Worm (Caenorhabditis elegans) whole organism, L2 larva: Measurements from ENCODE around the gene C47D2.1.

ENCODE experiments used
- C34F6.9 ChIP-seq: fragments of 150-350 bp; optimal IDR thresholded peaks from 2 replicates; lab custom pipeline; 2014; ENCODE audit warnings: missing biosample characterization, missing genetic modification characterization
- F13H6.1 ChIP-seq: sonication (generic microtip); optimal IDR thresholded peaks from 2 replicates; lab custom pipeline; 2016; ENCODE audit warnings: missing genetic modification characterization, missing compliant biosample characterization
- R02D3.7 ChIP-seq: fragments of 150-350 bp; optimal IDR thresholded peaks from 2 replicates; lab custom pipeline; 2014; ENCODE audit warnings: missing biosample characterization, missing genetic modification characterization
- Y55F3AM.14 ChIP-seq: fragments of 200-800 bp; sonication (Bioruptor generic); optimal IDR thresholded peaks from 2 replicates; lab custom pipeline; 2018; ENCODE audit warnings: mild to moderate bottlenecking, missing genetic modification characterization, missing compliant biosample characterization
- ZK546.5 ChIP-seq: sonication (generic microtip); optimal IDR thresholded peaks from 2 replicates; lab custom pipeline; 2017; ENCODE audit warnings: missing biosample characterization, missing genetic modification characterization
- alr-1 ChIP-seq: fragments of 150-350 bp; optimal IDR thresholded peaks from 2 replicates; lab custom pipeline; 2014; ENCODE audit warnings: missing biosample characterization, missing genetic modification characterization
- aly-2 ChIP-seq: fragments of 150-350 bp; optimal IDR thresholded peaks from 2 replicates; lab custom pipeline; 2014; ENCODE audit warnings: missing biosample characterization, missing genetic modification characterization
- ama-1 ChIP-seq: fragments of 150-350 bp; optimal IDR thresholded peaks from 2 replicates; lab custom pipeline; 2018; ENCODE audit warnings: inconsistent platforms
- blmp-1 ChIP-seq: sonication (generic microtip); optimal IDR thresholded peaks from 2 replicates; lab custom pipeline; 2017; ENCODE audit warnings: missing genetic modification characterization, mild to moderate bottlenecking, missing compliant biosample characterization, antibody characterized with exemption, moderate library complexity; ENCODE audit not compliant: insufficient read depth
- ceh-16 ChIP-seq: fragments of 150-350 bp; optimal IDR thresholded peaks from 2 replicates; lab custom pipeline; 2014; ENCODE audit warnings: missing biosample characterization, missing genetic modification characterization
- ceh-82 ChIP-seq: fragments of 150-350 bp; optimal IDR thresholded peaks from 2 replicates; lab custom pipeline; 2014; ENCODE audit warnings: missing biosample characterization, missing genetic modification characterization
- crh-2 ChIP-seq: sonication (generic microtip); optimal IDR thresholded peaks from 2 replicates; lab custom pipeline; 2017; ENCODE audit warnings: missing biosample characterization, missing genetic modification characterization
- dmd-4 ChIP-seq: sonication (generic microtip); optimal IDR thresholded peaks from 2 replicates; lab custom pipeline; 2017; ENCODE audit warnings: missing biosample characterization, missing genetic modification characterization
- egl-27 ChIP-seq: sonication (generic microtip); optimal IDR thresholded peaks from 3 replicates; lab custom pipeline; 2017; ENCODE audit warnings: missing biosample characterization, missing genetic modification reagents, missing genetic modification characterization
- elt-1 ChIP-seq: fragments of 150-350 bp; optimal IDR thresholded peaks from 2 replicates; lab custom pipeline; 2014; ENCODE audit warnings: missing biosample characterization, missing genetic modification characterization
- elt-3 ChIP-seq: sonication (generic microtip); optimal IDR thresholded peaks from 2 replicates; lab custom pipeline; 2017; ENCODE audit warnings: missing biosample characterization, missing genetic modification characterization
- fos-1 ChIP-seq: fragments of 150-350 bp; optimal IDR thresholded peaks from 2 replicates; lab custom pipeline; 2014; ENCODE audit warnings: missing biosample characterization, missing genetic modification characterization
- gmeb-1 ChIP-seq: fragments of 150-350 bp; optimal IDR thresholded peaks from 2 replicates; lab custom pipeline; 2014; ENCODE audit warnings: missing biosample characterization, missing genetic modification characterization
- lin-11 ChIP-seq: fragments of 150-350 bp; sonication (generic microtip); optimal IDR thresholded peaks from 2 replicates; lab custom pipeline; 2014; ENCODE audit warnings: missing biosample characterization, missing genetic modification characterization, inconsistent platforms, mixed read lengths
- lin-13 ChIP-seq: fragments of 150-350 bp; optimal IDR thresholded peaks from 2 replicates; lab custom pipeline; 2014; ENCODE audit warnings: missing biosample characterization, missing genetic modification reagents, missing genetic modification characterization
- lin-39 ChIP-seq: fragments of 150-350 bp; optimal IDR thresholded peaks from 2 replicates; lab custom pipeline; 2014; ENCODE audit warnings: missing biosample characterization, missing genetic modification reagents, missing genetic modification characterization
- lsy-2 ChIP-seq, 2 experiments: fragments of 150-350 bp in 1 of 2; sonication (generic microtip) in 1 of 2; optimal IDR thresholded peaks; 2 replicates each; lab custom pipeline; 2014 to 2017; ENCODE audit warnings: missing biosample characterization in 2 of 2, missing genetic modification characterization in 2 of 2
- mab-5 ChIP-seq: fragments of 150-350 bp; optimal IDR thresholded peaks from 2 replicates; lab custom pipeline; 2014; ENCODE audit warnings: missing biosample characterization, missing genetic modification characterization
- mbf-1 ChIP-seq: sonication (generic microtip); optimal IDR thresholded peaks from 2 replicates; lab custom pipeline; 2017; ENCODE audit warnings: missing biosample characterization, missing genetic modification characterization
- mdl-1 ChIP-seq, 2 experiments: fragments of 150-350 bp in 1 of 2; sonication (generic microtip) in 1 of 2; optimal IDR thresholded peaks; 2 replicates each; lab custom pipeline; 2017; ENCODE audit warnings: missing biosample characterization in 2 of 2, missing genetic modification characterization in 2 of 2
- nhr-10 ChIP-seq: sonication (generic microtip); optimal IDR thresholded peaks from 2 replicates; lab custom pipeline; 2017; ENCODE audit warnings: missing biosample characterization, missing genetic modification characterization
- nhr-11 ChIP-seq: fragments of 150-350 bp; optimal IDR thresholded peaks from 2 replicates; lab custom pipeline; 2014; ENCODE audit warnings: missing biosample characterization, missing genetic modification characterization
- nhr-12 ChIP-seq: fragments of 150-350 bp; optimal IDR thresholded peaks from 2 replicates; lab custom pipeline; 2014; ENCODE audit warnings: missing biosample characterization, missing genetic modification characterization
- nhr-129 ChIP-seq: fragments of 150-350 bp; optimal IDR thresholded peaks from 2 replicates; lab custom pipeline; 2014; ENCODE audit warnings: missing biosample characterization, missing genetic modification characterization
- nhr-21 ChIP-seq: fragments of 150-350 bp; optimal IDR thresholded peaks from 2 replicates; lab custom pipeline; 2014; ENCODE audit warnings: missing biosample characterization, missing genetic modification characterization
- nhr-23 ChIP-seq: fragments of 150-350 bp; optimal IDR thresholded peaks from 2 replicates; lab custom pipeline; 2014; ENCODE audit warnings: missing biosample characterization, missing genetic modification reagents, missing genetic modification characterization
- nhr-237 ChIP-seq: fragments of 150-350 bp; optimal IDR thresholded peaks from 2 replicates; lab custom pipeline; 2014; ENCODE audit warnings: missing biosample characterization, missing genetic modification characterization
- nhr-25 ChIP-seq: fragments of 150-350 bp; sonication (generic microtip); optimal IDR thresholded peaks from 3 replicates; lab custom pipeline; 2014; ENCODE audit warnings: missing biosample characterization, missing genetic modification characterization
- nhr-6 ChIP-seq: fragments of 150-350 bp; optimal IDR thresholded peaks from 2 replicates; lab custom pipeline; 2014; ENCODE audit warnings: missing biosample characterization, missing genetic modification characterization
- nhr-77 ChIP-seq: fragments of 150-350 bp; optimal IDR thresholded peaks from 2 replicates; lab custom pipeline; 2014; ENCODE audit warnings: missing biosample characterization, missing genetic modification characterization
- peb-1 ChIP-seq: fragments of 150-350 bp; optimal IDR thresholded peaks from 2 replicates; lab custom pipeline; 2014; ENCODE audit warnings: missing biosample characterization, missing genetic modification characterization
- sem-4 ChIP-seq: fragments of 150-350 bp; optimal IDR thresholded peaks from 2 replicates; lab custom pipeline; 2014; ENCODE audit warnings: missing biosample characterization, missing genetic modification reagents, missing genetic modification characterization
- skn-1 ChIP-seq: sonication (generic microtip); optimal IDR thresholded peaks from 2 replicates; lab custom pipeline; 2017; ENCODE audit warnings: missing biosample characterization, missing genetic modification characterization
- sma-3 ChIP-seq: sonication (generic microtip); optimal IDR thresholded peaks from 2 replicates; lab custom pipeline; 2016; ENCODE audit warnings: missing genetic modification reagents, missing genetic modification characterization, missing compliant biosample characterization
- sma-9 ChIP-seq, 2 experiments: fragments of 150-350 bp in 1 of 2; sonication (generic microtip) in 1 of 2; optimal IDR thresholded peaks; 2 replicates each; lab custom pipeline; 2014 to 2016; ENCODE audit warnings: missing genetic modification characterization in 2 of 2, mild to moderate bottlenecking in 1 of 2, missing biosample characterization in 1 of 2, missing compliant biosample characterization in 1 of 2, missing genetic modification reagents in 1 of 2, moderate library complexity in 1 of 2
- snpc-4 ChIP-seq: fragments of 150-350 bp; optimal IDR thresholded peaks from 2 replicates; lab custom pipeline; 2014; ENCODE audit warnings: missing biosample characterization, missing genetic modification characterization
- unc-39 ChIP-seq: fragments of 150-350 bp; optimal IDR thresholded peaks from 2 replicates; lab custom pipeline; 2014; ENCODE audit warnings: missing biosample characterization, missing genetic modification characterization
- unc-55 ChIP-seq: fragments of 150-350 bp; sonication (generic microtip); optimal IDR thresholded peaks from 3 replicates; lab custom pipeline; 2014; ENCODE audit warnings: missing biosample characterization, missing genetic modification reagents, missing genetic modification characterization
- unc-62 ChIP-seq: fragments of 150-350 bp; optimal IDR thresholded peaks from 2 replicates; lab custom pipeline; 2014; ENCODE audit warnings: missing biosample characterization, missing genetic modification reagents, missing genetic modification characterization
- zag-1 ChIP-seq: fragments of 150-350 bp; optimal IDR thresholded peaks from 2 replicates; lab custom pipeline; 2014; ENCODE audit warnings: missing biosample characterization, missing genetic modification characterization
- ztf-1 ChIP-seq: fragments of 200-800 bp; sonication (Bioruptor generic); conservative IDR thresholded peaks from 2 replicates; pipeline ENCODE4 v1.3.6; 2022; ENCODE audit warnings: missing genetic modification characterization, missing compliant biosample characterization
- ztf-11 ChIP-seq: sonication (generic microtip); optimal IDR thresholded peaks from 2 replicates; lab custom pipeline; 2017; ENCODE audit warnings: missing biosample characterization, missing genetic modification characterization
- ztf-4 ChIP-seq: fragments of 150-350 bp; optimal IDR thresholded peaks from 2 replicates; lab custom pipeline; 2014; ENCODE audit warnings: missing biosample characterization, missing genetic modification characterization

C47D2.1 gene

DNA sequence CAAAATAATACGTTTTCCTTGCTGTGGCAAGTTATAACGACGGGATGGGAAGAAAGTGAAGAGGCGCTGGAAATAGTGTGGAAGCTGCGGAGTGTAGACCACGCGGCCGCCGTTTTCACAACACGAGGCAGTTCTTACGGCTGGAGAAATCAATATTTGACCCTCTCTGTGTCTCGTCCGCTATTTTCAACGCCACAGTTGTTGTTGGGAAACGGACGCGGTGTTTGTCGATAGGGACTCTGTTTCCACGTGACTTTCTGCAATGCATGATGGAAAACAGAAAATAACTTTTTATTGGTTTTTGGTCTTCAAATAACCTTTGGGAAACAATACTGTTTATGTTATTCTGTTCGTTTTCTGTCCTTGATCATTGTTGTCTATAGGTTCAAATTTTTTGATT is 17.0 kb downstream of the C47D2.1 start, which contains the start of gene K02A6.3 (continued):
- TF ChIP-seq aly-2 (tag; lab: Kevin White, UChicago) (no peak), sma-9 (GFP tag; optimal IDR thresholded peaks at IDR 0.05; lab: Kevin White, UChicago) (peak; percentile 97), sma-9 (tag; optimal IDR thresholded peaks at IDR 0.05; lab: Kevin White, UChicago) (no peak), lin-11 (tag; lab: Kevin White, UChicago) (peak; percentile 22)

- TF ChIP-seq ama-1 (lab: Kevin White, UChicago), result peak; percentile 52
- peak; percentile 28 for TF ChIP-seq sma-3 (GFP tag; lab: Kevin White, UChicago)
- no peak for TF ChIP-seq nhr-237 (tag; lab: Kevin White, UChicago)
- no peak for TF ChIP-seq snpc-4 (tag; lab: Kevin White, UChicago)
- TF ChIP-seq nhr-129, result peak; percentile 59
- TF ChIP-seq mab-5, result no peak
Observed at ce11 chrX:8233554-8233953, 18.7 kb downstream of the C47D2.1 start.

DNA sequence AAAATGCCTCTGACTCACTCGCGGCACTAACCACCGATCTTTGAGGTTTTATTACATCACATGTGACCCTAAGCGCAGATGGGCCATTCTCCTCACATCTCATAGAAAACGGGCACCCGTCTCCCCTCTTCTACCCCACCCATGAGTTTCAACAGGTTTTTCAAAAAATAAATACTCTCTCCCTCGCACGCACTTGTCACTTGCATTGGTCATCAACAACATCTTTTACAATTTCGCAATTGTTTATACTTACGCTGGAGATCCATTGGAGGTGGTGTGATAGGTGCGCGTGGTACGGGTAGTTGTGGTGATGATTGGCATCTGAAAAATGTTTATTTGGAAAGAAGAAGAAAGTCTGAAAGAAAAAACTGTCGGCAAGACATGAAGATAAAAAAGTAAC is 21.1 kb downstream of the C47D2.1 start, which contains the start of gene M60.4:
Gene M60.4 (minus strand): TSS at position 321 of the 400 bp plus-strand sequence.
- TF ChIP-seq gmeb-1 (peak; percentile 56), ceh-16 (tag; lab: Kevin White, UChicago) (no peak), ZK546.5 (tag; lab: Kevin White, UChicago) (no peak), nhr-237 (tag; lab: Kevin White, UChicago) (no peak), zag-1 (tag; lab: Kevin White, UChicago) (no peak), sem-4 (tag; lab: Kevin White, UChicago) (no peak), nhr-129 (peak; percentile 91), fos-1 (tag; lab: Kevin White, UChicago) (peak; percentile 7), skn-1 (tag; lab: Kevin White, UChicago) (no peak), R02D3.7 (no peak), mab-5 (no peak), ztf-4 (tag; lab: Kevin White, UChicago) (peak; percentile 82), lin-13 (GFP tag; lab: Kevin White, UChicago) (peak; percentile 58), sma-9 (GFP tag; optimal IDR thresholded peaks at IDR 0.05; lab: Kevin White, UChicago) (peak; percentile 79), sma-9 (tag; optimal IDR thresholded peaks at IDR 0.05; lab: Kevin White, UChicago) (no peak), C34F6.9 (peak; percentile 35), nhr-25 (tag; lab: Kevin White, UChicago) (peak; percentile 94), nhr-21 (tag; lab: Kevin White, UChicago) (no peak), sma-3 (GFP tag; lab: Kevin White, UChicago) (peak; percentile 80), elt-1 (tag; lab: Kevin White, UChicago) (no peak), lsy-2 (tag; optimal IDR thresholded peaks at IDR 0.05; lab: Kevin White, UChicago) (peak in 1 of 2 experiments; percentile 47), aly-2 (tag; lab: Kevin White, UChicago) (no peak), unc-55 (GFP tag; lab: Kevin White, UChicago) (no peak), alr-1 (tag; lab: Kevin White, UChicago) (no peak), nhr-6 (peak; percentile 74), ztf-1 (no peak), snpc-4 (tag; lab: Kevin White, UChicago) (no peak), nhr-23 (no peak), nhr-11 (tag; lab: Kevin White, UChicago) (no peak), nhr-10 (tag; lab: Kevin White, UChicago) (no peak), Y55F3AM.14 (no peak), ceh-82 (no peak), ztf-11 (tag; lab: Kevin White, UChicago) (no peak), peb-1 (tag; lab: Kevin White, UChicago) (no peak), mdl-1 (tag; optimal IDR thresholded peaks at IDR 0.05; lab: Kevin White, UChicago) (peak; percentile 44 to 48), nhr-12 (tag; lab: Kevin White, UChicago) (no peak), dmd-4 (tag; lab: Kevin White, UChicago) (no peak), crh-2 (tag; lab: Kevin White, UChicago) (peak; percentile 70), unc-39 (tag; lab: Kevin White, UChicago) (no peak), elt-3 (tag; lab: Kevin White, UChicago) (no peak), blmp-1 (tag; lab: Kevin White, UChicago) (peak; percentile 78), F13H6.1 (peak; percentile 47), mbf-1 (tag; lab: Kevin White, UChicago) (no peak), lin-39 (tag; lab: Kevin White, UChicago) (no peak), egl-27 (tag; lab: Kevin White, UChicago) (peak; percentile 10), unc-62 (GFP tag; lab: Kevin White, UChicago) (no peak), lin-11 (tag; lab: Kevin White, UChicago) (no peak), nhr-77 (tag; lab: Kevin White, UChicago) (no peak), ama-1 (lab: Kevin White, UChicago) (no peak)
